Worm (Caenorhabditis elegans): ENCODE results near the gene Y66D12A.1.

DNA sequence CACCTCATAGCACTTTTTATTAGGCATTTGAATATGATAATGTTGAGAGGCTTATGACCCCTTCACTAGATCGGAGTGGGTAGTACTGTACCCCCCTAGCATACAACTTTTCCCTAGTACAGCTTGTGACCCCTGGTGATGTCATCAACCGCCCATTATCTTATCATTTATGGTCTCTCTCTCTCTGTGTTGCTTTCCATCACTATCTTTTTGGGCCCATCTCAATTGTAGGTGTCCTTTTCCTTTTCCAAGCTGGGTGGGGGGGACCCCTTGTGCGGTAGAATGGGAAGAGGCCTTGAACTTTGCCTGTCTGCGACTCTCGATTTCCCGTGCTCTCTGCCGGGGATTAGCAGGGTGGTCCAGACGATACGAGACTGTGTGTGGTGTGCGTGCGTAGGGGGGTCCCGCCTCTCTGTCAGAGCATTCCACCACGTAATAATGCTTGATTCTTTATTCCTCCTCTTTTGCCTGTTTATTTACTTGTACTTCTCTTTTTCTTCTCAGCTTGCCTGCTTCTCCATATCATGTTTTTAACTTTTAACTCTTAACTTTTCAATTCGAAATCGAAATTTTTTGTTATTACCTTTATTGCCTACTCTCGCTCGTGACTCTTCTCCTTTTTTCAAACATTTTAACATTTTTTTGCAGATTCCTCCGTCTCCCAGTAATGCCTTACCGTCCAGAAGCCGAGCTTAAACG is 47.3 kb upstream of the Y66D12A.1 start, which contains the start of gene ztf-29:
- TF ChIP-seq elt-3 (tag; optimal IDR thresholded peaks at IDR 0.05) (no peak), mdl-1 (tag; optimal IDR thresholded peaks at IDR 0.05) (no peak), ceh-9 (tag; optimal IDR thresholded peaks at IDR 0.05) (no peak), nhr-11 (tag; optimal IDR thresholded peaks at IDR 0.05) (no peak), jun-1 (tag; optimal IDR thresholded peaks at IDR 0.05) (no peak), tbx-2 (tag; optimal IDR thresholded peaks at IDR 0.05) (no peak)
